Worm (Caenorhabditis elegans) whole organism, L2 larva: ENCODE data around the gene cul-3.

Experiments used
- C34F6.9 ChIP-seq: fragments of 150-350 bp; optimal IDR thresholded peaks from 2 replicates; lab custom pipeline; 2014; ENCODE audit warnings: missing biosample characterization, missing genetic modification characterization
- F13H6.1 ChIP-seq: sonication (generic microtip); optimal IDR thresholded peaks from 2 replicates; lab custom pipeline; 2016; ENCODE audit warnings: missing genetic modification characterization, missing compliant biosample characterization
- R02D3.7 ChIP-seq: fragments of 150-350 bp; optimal IDR thresholded peaks from 2 replicates; lab custom pipeline; 2014; ENCODE audit warnings: missing biosample characterization, missing genetic modification characterization
- Y55F3AM.14 ChIP-seq: fragments of 200-800 bp; sonication (Bioruptor generic); optimal IDR thresholded peaks from 2 replicates; lab custom pipeline; 2018; ENCODE audit warnings: mild to moderate bottlenecking, missing genetic modification characterization, missing compliant biosample characterization
- ZK546.5 ChIP-seq: sonication (generic microtip); optimal IDR thresholded peaks from 2 replicates; lab custom pipeline; 2017; ENCODE audit warnings: missing biosample characterization, missing genetic modification characterization
- alr-1 ChIP-seq: fragments of 150-350 bp; optimal IDR thresholded peaks from 2 replicates; lab custom pipeline; 2014; ENCODE audit warnings: missing biosample characterization, missing genetic modification characterization
- aly-2 ChIP-seq: fragments of 150-350 bp; optimal IDR thresholded peaks from 2 replicates; lab custom pipeline; 2014; ENCODE audit warnings: missing biosample characterization, missing genetic modification characterization
- ama-1 ChIP-seq: fragments of 150-350 bp; optimal IDR thresholded peaks from 2 replicates; lab custom pipeline; 2018; ENCODE audit warnings: inconsistent platforms
- blmp-1 ChIP-seq: sonication (generic microtip); optimal IDR thresholded peaks from 2 replicates; lab custom pipeline; 2017; ENCODE audit warnings: missing genetic modification characterization, mild to moderate bottlenecking, missing compliant biosample characterization, antibody characterized with exemption, moderate library complexity; ENCODE audit not compliant: insufficient read depth
- ceh-16 ChIP-seq: fragments of 150-350 bp; optimal IDR thresholded peaks from 2 replicates; lab custom pipeline; 2014; ENCODE audit warnings: missing biosample characterization, missing genetic modification characterization
- ceh-82 ChIP-seq: fragments of 150-350 bp; optimal IDR thresholded peaks from 2 replicates; lab custom pipeline; 2014; ENCODE audit warnings: missing biosample characterization, missing genetic modification characterization
- crh-2 ChIP-seq: sonication (generic microtip); optimal IDR thresholded peaks from 2 replicates; lab custom pipeline; 2017; ENCODE audit warnings: missing biosample characterization, missing genetic modification characterization
- dmd-4 ChIP-seq: sonication (generic microtip); optimal IDR thresholded peaks from 2 replicates; lab custom pipeline; 2017; ENCODE audit warnings: missing biosample characterization, missing genetic modification characterization
- egl-27 ChIP-seq: sonication (generic microtip); optimal IDR thresholded peaks from 3 replicates; lab custom pipeline; 2017; ENCODE audit warnings: missing biosample characterization, missing genetic modification reagents, missing genetic modification characterization
- elt-1 ChIP-seq: fragments of 150-350 bp; optimal IDR thresholded peaks from 2 replicates; lab custom pipeline; 2014; ENCODE audit warnings: missing biosample characterization, missing genetic modification characterization
- elt-3 ChIP-seq: sonication (generic microtip); optimal IDR thresholded peaks from 2 replicates; lab custom pipeline; 2017; ENCODE audit warnings: missing biosample characterization, missing genetic modification characterization
- fos-1 ChIP-seq: fragments of 150-350 bp; optimal IDR thresholded peaks from 2 replicates; lab custom pipeline; 2014; ENCODE audit warnings: missing biosample characterization, missing genetic modification characterization
- gmeb-1 ChIP-seq: fragments of 150-350 bp; optimal IDR thresholded peaks from 2 replicates; lab custom pipeline; 2014; ENCODE audit warnings: missing biosample characterization, missing genetic modification characterization
- lin-11 ChIP-seq: fragments of 150-350 bp; sonication (generic microtip); optimal IDR thresholded peaks from 2 replicates; lab custom pipeline; 2014; ENCODE audit warnings: missing biosample characterization, missing genetic modification characterization, inconsistent platforms, mixed read lengths
- lin-13 ChIP-seq: fragments of 150-350 bp; optimal IDR thresholded peaks from 2 replicates; lab custom pipeline; 2014; ENCODE audit warnings: missing biosample characterization, missing genetic modification reagents, missing genetic modification characterization
- lin-39 ChIP-seq: fragments of 150-350 bp; optimal IDR thresholded peaks from 2 replicates; lab custom pipeline; 2014; ENCODE audit warnings: missing biosample characterization, missing genetic modification reagents, missing genetic modification characterization
- lsy-2 ChIP-seq, 2 experiments: fragments of 150-350 bp in 1 of 2; sonication (generic microtip) in 1 of 2; optimal IDR thresholded peaks; 2 replicates each; lab custom pipeline; 2014 to 2017; ENCODE audit warnings: missing biosample characterization in 2 of 2, missing genetic modification characterization in 2 of 2
- mab-5 ChIP-seq: fragments of 150-350 bp; optimal IDR thresholded peaks from 2 replicates; lab custom pipeline; 2014; ENCODE audit warnings: missing biosample characterization, missing genetic modification characterization
- mbf-1 ChIP-seq: sonication (generic microtip); optimal IDR thresholded peaks from 2 replicates; lab custom pipeline; 2017; ENCODE audit warnings: missing biosample characterization, missing genetic modification characterization
- mdl-1 ChIP-seq, 2 experiments: fragments of 150-350 bp in 1 of 2; sonication (generic microtip) in 1 of 2; optimal IDR thresholded peaks; 2 replicates each; lab custom pipeline; 2017; ENCODE audit warnings: missing biosample characterization in 2 of 2, missing genetic modification characterization in 2 of 2
- nhr-10 ChIP-seq: sonication (generic microtip); optimal IDR thresholded peaks from 2 replicates; lab custom pipeline; 2017; ENCODE audit warnings: missing biosample characterization, missing genetic modification characterization
- nhr-11 ChIP-seq: fragments of 150-350 bp; optimal IDR thresholded peaks from 2 replicates; lab custom pipeline; 2014; ENCODE audit warnings: missing biosample characterization, missing genetic modification characterization
- nhr-12 ChIP-seq: fragments of 150-350 bp; optimal IDR thresholded peaks from 2 replicates; lab custom pipeline; 2014; ENCODE audit warnings: missing biosample characterization, missing genetic modification characterization
- nhr-129 ChIP-seq: fragments of 150-350 bp; optimal IDR thresholded peaks from 2 replicates; lab custom pipeline; 2014; ENCODE audit warnings: missing biosample characterization, missing genetic modification characterization
- nhr-21 ChIP-seq: fragments of 150-350 bp; optimal IDR thresholded peaks from 2 replicates; lab custom pipeline; 2014; ENCODE audit warnings: missing biosample characterization, missing genetic modification characterization
- nhr-23 ChIP-seq: fragments of 150-350 bp; optimal IDR thresholded peaks from 2 replicates; lab custom pipeline; 2014; ENCODE audit warnings: missing biosample characterization, missing genetic modification reagents, missing genetic modification characterization
- nhr-237 ChIP-seq: fragments of 150-350 bp; optimal IDR thresholded peaks from 2 replicates; lab custom pipeline; 2014; ENCODE audit warnings: missing biosample characterization, missing genetic modification characterization
- nhr-25 ChIP-seq: fragments of 150-350 bp; sonication (generic microtip); optimal IDR thresholded peaks from 3 replicates; lab custom pipeline; 2014; ENCODE audit warnings: missing biosample characterization, missing genetic modification characterization
- nhr-6 ChIP-seq: fragments of 150-350 bp; optimal IDR thresholded peaks from 2 replicates; lab custom pipeline; 2014; ENCODE audit warnings: missing biosample characterization, missing genetic modification characterization
- nhr-77 ChIP-seq: fragments of 150-350 bp; optimal IDR thresholded peaks from 2 replicates; lab custom pipeline; 2014; ENCODE audit warnings: missing biosample characterization, missing genetic modification characterization
- peb-1 ChIP-seq: fragments of 150-350 bp; optimal IDR thresholded peaks from 2 replicates; lab custom pipeline; 2014; ENCODE audit warnings: missing biosample characterization, missing genetic modification characterization
- sem-4 ChIP-seq: fragments of 150-350 bp; optimal IDR thresholded peaks from 2 replicates; lab custom pipeline; 2014; ENCODE audit warnings: missing biosample characterization, missing genetic modification reagents, missing genetic modification characterization
- skn-1 ChIP-seq: sonication (generic microtip); optimal IDR thresholded peaks from 2 replicates; lab custom pipeline; 2017; ENCODE audit warnings: missing biosample characterization, missing genetic modification characterization
- sma-3 ChIP-seq: sonication (generic microtip); optimal IDR thresholded peaks from 2 replicates; lab custom pipeline; 2016; ENCODE audit warnings: missing genetic modification reagents, missing genetic modification characterization, missing compliant biosample characterization
- sma-9 ChIP-seq, 2 experiments: fragments of 150-350 bp in 1 of 2; sonication (generic microtip) in 1 of 2; optimal IDR thresholded peaks; 2 replicates each; lab custom pipeline; 2014 to 2016; ENCODE audit warnings: missing genetic modification characterization in 2 of 2, mild to moderate bottlenecking in 1 of 2, missing biosample characterization in 1 of 2, missing compliant biosample characterization in 1 of 2, missing genetic modification reagents in 1 of 2, moderate library complexity in 1 of 2
- snpc-4 ChIP-seq: fragments of 150-350 bp; optimal IDR thresholded peaks from 2 replicates; lab custom pipeline; 2014; ENCODE audit warnings: missing biosample characterization, missing genetic modification characterization
- unc-39 ChIP-seq: fragments of 150-350 bp; optimal IDR thresholded peaks from 2 replicates; lab custom pipeline; 2014; ENCODE audit warnings: missing biosample characterization, missing genetic modification characterization
- unc-55 ChIP-seq: fragments of 150-350 bp; sonication (generic microtip); optimal IDR thresholded peaks from 3 replicates; lab custom pipeline; 2014; ENCODE audit warnings: missing biosample characterization, missing genetic modification reagents, missing genetic modification characterization
- unc-62 ChIP-seq: fragments of 150-350 bp; optimal IDR thresholded peaks from 2 replicates; lab custom pipeline; 2014; ENCODE audit warnings: missing biosample characterization, missing genetic modification reagents, missing genetic modification characterization
- zag-1 ChIP-seq: fragments of 150-350 bp; optimal IDR thresholded peaks from 2 replicates; lab custom pipeline; 2014; ENCODE audit warnings: missing biosample characterization, missing genetic modification characterization
- ztf-1 ChIP-seq: fragments of 200-800 bp; sonication (Bioruptor generic); conservative IDR thresholded peaks from 2 replicates; pipeline ENCODE4 v1.3.6; 2022; ENCODE audit warnings: missing genetic modification characterization, missing compliant biosample characterization
- ztf-11 ChIP-seq: sonication (generic microtip); optimal IDR thresholded peaks from 2 replicates; lab custom pipeline; 2017; ENCODE audit warnings: missing biosample characterization, missing genetic modification characterization
- ztf-4 ChIP-seq: fragments of 150-350 bp; optimal IDR thresholded peaks from 2 replicates; lab custom pipeline; 2014; ENCODE audit warnings: missing biosample characterization, missing genetic modification characterization

cul-3 gene

DNA sequence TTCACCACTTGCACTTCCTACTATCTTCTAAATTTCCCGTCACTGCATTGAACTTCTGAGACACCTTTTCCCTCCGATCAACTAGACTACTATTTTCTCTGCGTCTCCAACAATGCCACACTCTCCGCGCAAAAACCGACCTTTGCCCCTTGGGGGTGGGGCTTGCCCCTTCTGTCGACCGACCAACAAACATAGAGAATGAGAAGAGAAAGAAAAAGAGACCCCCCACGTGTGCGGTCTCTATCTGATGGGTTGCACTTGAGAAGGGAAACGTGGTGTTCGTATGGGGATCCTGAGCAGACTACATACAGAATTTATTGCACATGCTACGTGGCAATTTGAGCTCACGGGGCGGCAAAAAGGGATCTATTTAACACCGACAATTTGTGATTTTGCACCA, 22.0 kb upstream of the cul-3 start (continued):
- TF ChIP-seq Y55F3AM.14 (GFP tag; lab: Kevin White, UChicago) (no peak), peb-1 (no peak), nhr-10 (tag; lab: Kevin White, UChicago) (no peak), ceh-16 (tag; lab: Kevin White, UChicago) (no peak), nhr-21 (peak; percentile 49), sma-9 (GFP tag; optimal IDR thresholded peaks at IDR 0.05; lab: Kevin White, UChicago) (peak; percentile 84), sma-9 (tag; optimal IDR thresholded peaks at IDR 0.05; lab: Kevin White, UChicago) (no peak), ZK546.5 (tag; lab: Kevin White, UChicago) (no peak), ztf-4 (tag; lab: Kevin White, UChicago) (no peak), lin-39 (tag; lab: Kevin White, UChicago) (no peak), elt-1 (tag; lab: Kevin White, UChicago) (no peak), mab-5 (tag; lab: Kevin White, UChicago) (no peak)

- peak in 1 of 2 experiments; percentile 76 for TF ChIP-seq lsy-2 (tag; optimal IDR thresholded peaks at IDR 0.05; lab: Kevin White, UChicago)
- no peak for TF ChIP-seq dmd-4
- TF ChIP-seq mab-5 (tag; lab: Kevin White, UChicago): no peak
- TF ChIP-seq gmeb-1 (tag; lab: Kevin White, UChicago): peak; percentile 94
- TF ChIP-seq sma-9 (GFP tag; optimal IDR thresholded peaks at IDR 0.05; lab: Kevin White, UChicago): no peak
- TF ChIP-seq sma-9 (tag; optimal IDR thresholded peaks at IDR 0.05; lab: Kevin White, UChicago): no peak
- no peak for TF ChIP-seq lin-39 (tag; lab: Kevin White, UChicago)
- TF ChIP-seq sma-3 (GFP tag; lab: Kevin White, UChicago): peak; percentile 28
- no peak for TF ChIP-seq ztf-11 (tag; lab: Kevin White, UChicago)
- no peak for TF ChIP-seq elt-1 (tag; lab: Kevin White, UChicago)
- TF ChIP-seq unc-62 (GFP tag; lab: Kevin White, UChicago): no peak
- no peak for TF ChIP-seq nhr-25 (tag; lab: Kevin White, UChicago)
- no peak for TF ChIP-seq mbf-1
- no peak for TF ChIP-seq lin-11 (tag; lab: Kevin White, UChicago)
- TF ChIP-seq F13H6.1 (tag; lab: Kevin White, UChicago): peak; percentile 6
- peak; percentile 32 for TF ChIP-seq snpc-4 (tag; lab: Kevin White, UChicago)
- TF ChIP-seq mdl-1 (tag; optimal IDR thresholded peaks at IDR 0.05; lab: Kevin White, UChicago): no peak
- no peak for TF ChIP-seq nhr-12 (tag; lab: Kevin White, UChicago)
- no peak for TF ChIP-seq unc-39 (tag; lab: Kevin White, UChicago)
- no peak for TF ChIP-seq ama-1 (lab: Kevin White, UChicago)
- no peak for TF ChIP-seq nhr-237 (tag; lab: Kevin White, UChicago)
- no peak for TF ChIP-seq elt-3 (tag; lab: Kevin White, UChicago)
- no peak for TF ChIP-seq ztf-1 (GFP tag; lab: Robert Waterston, UW)
- no peak for TF ChIP-seq R02D3.7 (tag; lab: Kevin White, UChicago)
- TF ChIP-seq aly-2 (tag; lab: Kevin White, UChicago): no peak
- no peak for TF ChIP-seq fos-1
- TF ChIP-seq nhr-21: no peak
- TF ChIP-seq alr-1: no peak
- TF ChIP-seq skn-1: no peak
- peak; percentile 26 for TF ChIP-seq lin-13
- no peak for TF ChIP-seq blmp-1 (tag; lab: Kevin White, UChicago)
- no peak for TF ChIP-seq ZK546.5 (tag; lab: Kevin White, UChicago)
- TF ChIP-seq ztf-4 (tag; lab: Kevin White, UChicago): no peak
- no peak for TF ChIP-seq peb-1
- TF ChIP-seq unc-55: peak; percentile 66
- TF ChIP-seq zag-1 (tag; lab: Kevin White, UChicago): no peak
- TF ChIP-seq sem-4 (tag; lab: Kevin White, UChicago): no peak
- peak; percentile 7 for TF ChIP-seq egl-27 (tag; lab: Kevin White, UChicago)
- no peak for TF ChIP-seq ceh-82 (tag; lab: Kevin White, UChicago)
- no peak for TF ChIP-seq nhr-6 (tag; lab: Kevin White, UChicago)
- TF ChIP-seq nhr-11 (tag; lab: Kevin White, UChicago): no peak
- TF ChIP-seq crh-2 (tag; lab: Kevin White, UChicago): peak; percentile 40
- peak; percentile 37 for TF ChIP-seq nhr-129 (tag; lab: Kevin White, UChicago)
- TF ChIP-seq nhr-10 (tag; lab: Kevin White, UChicago): no peak
- no peak for TF ChIP-seq nhr-23 (tag; lab: Kevin White, UChicago)
- TF ChIP-seq ceh-16 (tag; lab: Kevin White, UChicago): no peak
- TF ChIP-seq Y55F3AM.14 (GFP tag; lab: Kevin White, UChicago): no peak
- peak; percentile 67 for TF ChIP-seq C34F6.9 (tag; lab: Kevin White, UChicago)
- no peak for TF ChIP-seq nhr-77 (tag; lab: Kevin White, UChicago)
These were observed 21.0 kb upstream of the cul-3 start, which contains the start of gene ttb-1 for ce11 chrV:156044-156869. ttb-1 (plus strand) TSS chrV:156819.
